Worm (Caenorhabditis elegans) whole organism, L4/young adult: ENCODE results near the gene try-3.

ENCODE experiments used
- W03F9.2 ChIP-seq: fragments of 150-350 bp; optimal IDR thresholded peaks from 2 replicates; lab custom pipeline; 2014; ENCODE audit warnings: missing biosample characterization, missing genetic modification characterization
- dao-5 ChIP-seq: sonication (generic microtip); optimal IDR thresholded peaks from 2 replicates; lab custom pipeline; 2016; ENCODE audit warnings: missing genotype, missing genetic modification characterization, moderate library complexity, missing compliant biosample characterization
- him-1 ChIP-seq: sonication (generic microtip); optimal IDR thresholded peaks from 2 replicates; lab custom pipeline; 2016; ENCODE audit warnings: missing genotype, missing genetic modification reagents, missing genetic modification characterization, missing compliant biosample characterization

try-3 gene

ce11 chrIV:6602376-6602775, 45.4 kb downstream of the try-3 start, which contains the start of gene F15B10.3:
Gene F15B10.3, plus strand, starts transcription at chrIV:6602676.
- TF ChIP-seq W03F9.2 (tag; lab: Kevin White, UChicago) = no peak
- TF ChIP-seq him-1 (tag; lab: Kevin White, UChicago) = no peak
- no peak for TF ChIP-seq dao-5

- no peak for TF ChIP-seq dao-5
- TF ChIP-seq W03F9.2 (tag; lab: Kevin White, UChicago) = no peak
- no peak for TF ChIP-seq him-1 (tag; lab: Kevin White, UChicago)
These were observed 46.6 kb downstream of the try-3 start for ce11 chrIV:6603549-6603948.

- no peak for TF ChIP-seq him-1 (tag; lab: Kevin White, UChicago)
- TF ChIP-seq dao-5 = no peak
- TF ChIP-seq W03F9.2 (tag; lab: Kevin White, UChicago) = no peak
These were observed 48.9 kb downstream of the try-3 start, which contains the start of gene nstp-2 for ce11 chrIV:6605863-6606262. Gene nstp-2, minus strand, starts transcription at chrIV:6606188.

- TF ChIP-seq him-1 (tag; lab: Kevin White, UChicago) (no peak), W03F9.2 (tag; lab: Kevin White, UChicago) (no peak), dao-5 (no peak)
These were observed 49.6 kb downstream of the try-3 start for ce11 chrIV:6606587-6606986.

ce11 chrIV:6607059-6607458, 50.1 kb downstream of the try-3 start:
- TF ChIP-seq dao-5 = no peak
- TF ChIP-seq W03F9.2 (tag; lab: Kevin White, UChicago) = no peak
- TF ChIP-seq him-1 (tag; lab: Kevin White, UChicago) = no peak
